Worm (Caenorhabditis elegans) whole organism, L4 larva: ENCODE results near the gene rexd-1.

ENCODE experiments used
- F49E8.2 ChIP-seq: sonication (generic microtip); optimal IDR thresholded peaks from 2 replicates; lab custom pipeline; 2016; ENCODE audit warnings: missing compliant biosample characterization, mild to moderate bottlenecking, missing genetic modification characterization, borderline replicate concordance
- Y5F2A.4 ChIP-seq: fragments of 200-800 bp; sonication (Bioruptor generic); optimal IDR thresholded peaks from 2 replicates; lab custom pipeline; 2018; ENCODE audit warnings: mild to moderate bottlenecking, missing genetic modification characterization, missing compliant biosample characterization
- ceh-82 ChIP-seq: sonication (generic microtip); optimal IDR thresholded peaks from 2 replicates; lab custom pipeline; 2017; ENCODE audit warnings: missing biosample characterization, missing genetic modification characterization
- ctbp-1 ChIP-seq: fragments of 200-800 bp; sonication (Bioruptor generic); IDR thresholded peaks from 2 replicates; pipeline ENCODE4 v1.3.6; 2022; ENCODE audit warnings: missing genetic modification reagents, missing genetic modification characterization, missing compliant biosample characterization
- dpl-1 ChIP-seq: fragments of 150-350 bp; optimal IDR thresholded peaks from 2 replicates; lab custom pipeline; 2014; ENCODE audit warnings: missing biosample characterization, missing genetic modification reagents, missing genetic modification characterization
- fos-1 ChIP-seq: fragments of 150-350 bp; optimal IDR thresholded peaks from 2 replicates; lab custom pipeline; 2014; ENCODE audit warnings: missing biosample characterization, missing genetic modification characterization
- lin-39 ChIP-seq: fragments of 150-350 bp; optimal IDR thresholded peaks from 2 replicates; lab custom pipeline; 2014; ENCODE audit warnings: missing biosample characterization, missing genetic modification reagents, missing genetic modification characterization
- madf-9 ChIP-seq: fragments of 200-800 bp; sonication (Bioruptor generic); conservative IDR thresholded peaks from 2 replicates; pipeline ENCODE4 v1.3.6; 2022; ENCODE audit warnings: missing genetic modification reagents, missing genetic modification characterization, missing compliant biosample characterization
- nhr-6 ChIP-seq: fragments of 150-350 bp; optimal IDR thresholded peaks from 2 replicates; lab custom pipeline; 2014; ENCODE audit warnings: missing biosample characterization, missing genetic modification characterization
- snpc-4 ChIP-seq: fragments of 150-350 bp; optimal IDR thresholded peaks from 2 replicates; lab custom pipeline; 2014; ENCODE audit warnings: missing biosample characterization, missing genetic modification characterization
- unc-130 ChIP-seq: sonication (generic microtip); optimal IDR thresholded peaks from 2 replicates; lab custom pipeline; 2016; ENCODE audit warnings: missing genetic modification reagents, missing genetic modification characterization, missing compliant biosample characterization

- TF ChIP-seq ceh-82 (tag; lab: Kevin White, UChicago) (no peak), fos-1 (tag; lab: Kevin White, UChicago) (no peak), unc-130 (no peak), lin-39 (tag; lab: Kevin White, UChicago) (no peak), F49E8.2 (no peak), Y5F2A.4 (GFP tag; lab: Kevin White, UChicago) (no peak), madf-9 (GFP tag; lab: Robert Waterston, UW) (no peak), ctbp-1 (no peak), snpc-4 (tag; lab: Kevin White, UChicago) (no peak), nhr-6 (no peak), dpl-1 (no peak)
Observed at ce11 chrIII:1814285-1814684, 20.0 kb upstream of the rexd-1 start.
